Fruit fly (Drosophila melanogaster): ENCODE measurements around the gene Sgs7.
A peak's percentile ranks its signal among the peaks of the same experiment; 100 is the strongest.

The Sgs7 gene

DNA sequence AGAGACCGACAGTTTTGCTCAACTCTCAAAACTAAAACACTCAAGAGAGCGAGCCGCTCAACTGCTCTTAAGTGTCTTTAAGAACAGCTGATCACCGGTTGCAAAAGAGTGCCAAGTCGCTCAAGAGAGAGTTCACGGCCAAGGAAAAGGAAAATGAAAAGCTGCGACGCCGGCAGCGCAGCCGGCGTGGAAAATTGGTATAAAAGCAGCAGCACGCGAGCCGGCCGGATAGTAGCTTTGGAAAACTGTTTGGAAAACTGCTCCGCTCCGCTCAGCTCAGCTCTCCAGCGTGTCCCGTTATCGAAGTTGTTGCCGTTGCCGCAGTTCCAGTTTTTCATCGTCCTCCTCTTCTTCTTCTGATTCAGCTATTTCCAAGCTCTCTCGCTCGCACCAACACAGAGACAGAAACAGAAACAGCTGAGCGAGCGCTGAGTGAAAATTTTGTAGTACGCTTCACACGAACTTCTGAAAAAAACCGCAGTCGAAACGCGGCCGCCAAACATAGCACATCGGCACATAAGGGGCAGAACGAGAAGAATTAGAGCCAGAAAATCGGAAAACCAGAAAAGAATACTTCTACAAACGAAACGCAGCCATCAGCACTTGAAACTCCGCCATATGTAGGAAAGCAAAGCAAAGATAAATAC, 22.2 kb upstream of the Sgs7 start, which contains the start of gene chrb (continued):
- TF ChIP-seq CG4820 (GFP tag; optimal IDR thresholded peaks at IDR 0.05) (no peak), CG3995 (GFP tag; optimal IDR thresholded peaks at IDR 0.05) (no peak), z (GFP tag; IDR thresholded peaks at IDR 0.05) (peak; percentile 97), CG4854 (GFP tag; optimal IDR thresholded peaks at IDR 0.05) (peak; percentile 32), Opbp (GFP tag; IDR thresholded peaks at IDR 0.05; ENCODE audit: partially characterized antibody) (peak; percentile 77; the same call in 2 of the 3 replicates), HLH54F (GFP tag; optimal IDR thresholded peaks at IDR 0.05) (no peak), CG15696 (tag; optimal IDR thresholded peaks at IDR 0.05) (no peak), Scr (GFP tag; IDR thresholded peaks at IDR 0.05; ENCODE audit: partially characterized antibody) (peak; percentile 59), Lpt (GFP tag; optimal IDR thresholded peaks at IDR 0.05) (no peak), CG3163 (GFP tag; optimal IDR thresholded peaks at IDR 0.05) (peak; percentile 99), NC2α (GFP tag; optimal IDR thresholded peaks at IDR 0.05) (peak; percentile 77), PHDP (tag; optimal IDR thresholded peaks at IDR 0.05) (peak; percentile 45), Sry-β (GFP tag; optimal IDR thresholded peaks at IDR 0.05) (no peak), CG3281 (GFP tag; optimal IDR thresholded peaks at IDR 0.05) (peak; percentile 64), CG1603 (tag; optimal IDR thresholded peaks at IDR 0.05) (peak; percentile 46), bcd (GFP tag; optimal IDR thresholded peaks at IDR 0.05) (peak; percentile 3), Hsf (GFP tag; optimal IDR thresholded peaks at IDR 0.05) (peak; percentile 14), dysf (GFP tag; IDR thresholded peaks at IDR 0.05) (peak; percentile 33; the same call in 1 of the 3 replicates), CG17568 (GFP tag; optimal IDR thresholded peaks at IDR 0.05) (peak; percentile 69)

DNA sequence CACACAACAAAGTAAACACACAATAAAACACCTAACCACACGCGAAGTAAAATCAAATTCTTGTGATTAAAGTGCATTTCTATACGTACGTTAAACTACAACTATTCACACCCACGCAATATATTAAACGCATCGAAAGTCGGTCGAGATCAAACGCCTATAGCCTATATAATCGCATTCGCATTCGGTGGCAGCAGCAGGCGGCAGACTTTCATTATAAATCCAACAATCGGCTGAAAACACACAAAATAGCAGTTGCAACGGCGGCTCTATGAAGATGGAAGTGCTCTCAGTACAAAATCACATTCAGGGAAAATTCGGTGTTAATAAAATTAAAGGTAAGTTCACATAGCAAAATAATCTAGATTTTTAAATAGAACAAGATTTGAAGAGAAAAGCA, 21.4 kb upstream of the Sgs7 start:
- no peak for TF ChIP-seq Fer1 (GFP tag; optimal IDR thresholded peaks at IDR 0.05)
- TF ChIP-seq CG14965 (GFP tag; optimal IDR thresholded peaks at IDR 0.05; ENCODE audit: borderline replicate concordance): no peak
- peak; percentile 73 for TF ChIP-seq Med (GFP tag)
- TF ChIP-seq zfh1 (GFP tag; IDR thresholded peaks at IDR 0.05): no peak
- no peak for TF ChIP-seq chinmo (GFP tag; IDR thresholded peaks at IDR 0.05; ENCODE audit: partially characterized antibody)
- TF ChIP-seq run (tag; optimal IDR thresholded peaks at IDR 0.05): no peak
- TF ChIP-seq luna (GFP tag; optimal IDR thresholded peaks at IDR 0.05): no peak
- peak; percentile 55; the same call in 2 of the 3 replicates for TF ChIP-seq CG2199 (GFP tag; IDR thresholded peaks at IDR 0.05)
- TF ChIP-seq CG17612 (GFP tag; IDR thresholded peaks at IDR 0.05): no peak
- no peak for TF ChIP-seq corto (GFP tag; optimal IDR thresholded peaks at IDR 0.05)
- TF ChIP-seq chm (GFP tag; IDR thresholded peaks at IDR 0.05): peak; percentile 65

DNA sequence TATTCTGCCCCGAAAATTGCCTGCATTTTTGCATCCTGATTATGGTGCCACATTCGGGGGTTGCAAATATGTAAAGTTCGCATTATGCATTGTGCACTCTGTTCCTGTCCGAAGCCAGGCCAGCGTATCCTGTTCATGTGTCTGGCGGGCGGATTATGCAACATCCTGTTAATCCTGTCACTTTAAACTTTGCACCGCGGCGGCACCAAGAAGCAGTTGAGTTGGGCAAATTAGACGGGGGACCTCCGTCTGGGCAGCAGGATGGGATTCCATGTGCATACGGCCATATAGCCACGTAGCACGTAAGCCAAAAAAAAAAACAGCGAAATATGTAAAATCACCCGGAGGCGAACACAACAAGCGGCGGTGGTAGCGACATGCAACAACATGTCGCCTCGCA, 20.2 kb upstream of the Sgs7 start:
- TF ChIP-seq CG11398 (GFP tag; optimal IDR thresholded peaks at IDR 0.05): peak; percentile 1
- TF ChIP-seq NC2α (GFP tag; optimal IDR thresholded peaks at IDR 0.05): no peak
- TF ChIP-seq CG1602 (GFP tag; optimal IDR thresholded peaks at IDR 0.05): no peak
- TF ChIP-seq CG4282 (GFP tag; optimal IDR thresholded peaks at IDR 0.05): no peak
- TF ChIP-seq Pdp1 (GFP tag; optimal IDR thresholded peaks at IDR 0.05): peak in 1 of 2 experiments; percentile 24
- 0 out of 3 replicates have a peak, but pooled peaks have one; percentile 20 for TF ChIP-seq H15 (GFP tag; IDR thresholded peaks at IDR 0.05)
- TF ChIP-seq CG18262 (tag; optimal IDR thresholded peaks at IDR 0.05): no peak
- no peak for TF ChIP-seq ERR (GFP tag; optimal IDR thresholded peaks at IDR 0.05)
- TF ChIP-seq CG7987 (GFP tag; optimal IDR thresholded peaks at IDR 0.05): no peak
- TF ChIP-seq CG15479 (GFP tag; optimal IDR thresholded peaks at IDR 0.05): peak; percentile 35
- TF ChIP-seq CHES-1-like (GFP tag; optimal IDR thresholded peaks at IDR 0.05): no peak
- no peak for TF ChIP-seq CG1603 (tag; optimal IDR thresholded peaks at IDR 0.05)
- no peak for TF ChIP-seq CG30403 (GFP tag; optimal IDR thresholded peaks at IDR 0.05)
- peak; percentile 74; the same call in 1 of the 2 replicates for TF ChIP-seq chm (GFP tag; IDR thresholded peaks at IDR 0.05)
- TF ChIP-seq pros (GFP tag; optimal IDR thresholded peaks at IDR 0.05): no peak
- no peak for TF ChIP-seq CG14860 (GFP tag; IDR thresholded peaks at IDR 0.05; ENCODE audit: partially characterized antibody)
- TF ChIP-seq cg (GFP tag; optimal IDR thresholded peaks at IDR 0.05): no peak
- no peak for TF ChIP-seq CG12769 (tag; optimal IDR thresholded peaks at IDR 0.05)
- TF ChIP-seq HLHmδ (GFP tag; optimal IDR thresholded peaks at IDR 0.05): no peak
- TF ChIP-seq PHDP (tag; optimal IDR thresholded peaks at IDR 0.05): no peak
- TF ChIP-seq Usf (GFP tag; optimal IDR thresholded peaks at IDR 0.05): no peak
